Fruit fly (Drosophila melanogaster): Measurements from ENCODE around the gene Polr2B.

- no peak for TF ChIP-seq insv (optimal IDR thresholded peaks at IDR 0.05)
- TF ChIP-seq Myc (optimal IDR thresholded peaks at IDR 0.05): no peak
- TF ChIP-seq psq (optimal IDR thresholded peaks at IDR 0.05): no peak
Observed at dm6 chr3R:14131972-14132371, 6.4 kb downstream of the Polr2B start, which contains the start of gene CG14356.
